Worm (Caenorhabditis elegans) whole organism, early embryonic: ENCODE results near the gene K02E10.4.

Experiments used
- B0310.2 ChIP-seq: sonication (generic microtip); optimal IDR thresholded peaks from 2 replicates; lab custom pipeline; 2016; ENCODE audit warnings: mild to moderate bottlenecking, missing genetic modification characterization, missing compliant biosample characterization
- F13C5.2 ChIP-seq: sonication (generic microtip); optimal IDR thresholded peaks from 2 replicates; lab custom pipeline; 2017; ENCODE audit warnings: mild to moderate bottlenecking, missing genetic modification characterization, inconsistent platforms, missing compliant biosample characterization
- aly-1 ChIP-seq: sonication (generic microtip); optimal IDR thresholded peaks from 2 replicates; lab custom pipeline; 2016; ENCODE audit warnings: missing genetic modification characterization, missing compliant biosample characterization
- ama-1 ChIP-seq: fragments of 150-350 bp; optimal IDR thresholded peaks from 2 replicates; lab custom pipeline; 2014
- ceh-13 ChIP-seq: fragments of 200-800 bp; sonication (Bioruptor generic); optimal IDR thresholded peaks from 2 replicates; lab custom pipeline; 2018; ENCODE audit warnings: mild to moderate bottlenecking, missing genetic modification characterization, missing compliant biosample characterization
- ceh-36 ChIP-seq: sonication (generic microtip); optimal IDR thresholded peaks from 2 replicates; lab custom pipeline; 2016; ENCODE audit warnings: missing genetic modification characterization, inconsistent platforms, missing compliant biosample characterization
- ets-7 ChIP-seq: sonication (generic microtip); optimal IDR thresholded peaks from 2 replicates; lab custom pipeline; 2016; ENCODE audit warnings: missing genotype, missing genetic modification characterization, missing compliant biosample characterization
- flt-1 ChIP-seq: fragments of 200-800 bp; sonication (Bioruptor generic); IDR thresholded peaks from 2 replicates; pipeline ENCODE4 v1.3.6; 2022; ENCODE audit warnings: missing genetic modification characterization, missing compliant biosample characterization
- hmbx-1 ChIP-seq: sonication (generic microtip); optimal IDR thresholded peaks from 2 replicates; lab custom pipeline; 2016; ENCODE audit warnings: mild to moderate bottlenecking, missing genetic modification characterization, missing compliant biosample characterization
- hmg-4 ChIP-seq: fragments of 200-800 bp; sonication (Bioruptor generic); optimal IDR thresholded peaks from 2 replicates; lab custom pipeline; 2018; ENCODE audit warnings: mild to moderate bottlenecking, missing genetic modification characterization, missing compliant biosample characterization
- hnd-1 ChIP-seq: sonication (generic microtip); optimal IDR thresholded peaks from 2 replicates; lab custom pipeline; 2016; ENCODE audit warnings: missing genetic modification characterization, missing compliant biosample characterization
- pes-1 ChIP-seq: fragments of 200-800 bp; sonication (Bioruptor generic); IDR thresholded peaks from 2 replicates; pipeline ENCODE4 v1.3.6; 2022; ENCODE audit warnings: missing genetic modification reagents, missing genetic modification characterization, missing compliant biosample characterization
- scrt-1 ChIP-seq: fragments of 200-800 bp; sonication (Bioruptor generic); IDR thresholded peaks from 2 replicates; pipeline ENCODE4 v1.3.6; 2022; ENCODE audit warnings: missing genetic modification characterization, missing compliant biosample characterization
- sea-1 ChIP-seq: fragments of 200-800 bp; sonication (Bioruptor generic); conservative IDR thresholded peaks from 2 replicates; pipeline ENCODE4 v1.3.6; 2022; ENCODE audit warnings: missing genetic modification characterization, missing compliant biosample characterization
- tbx-11 ChIP-seq: fragments of 200-800 bp; sonication (Bioruptor generic); IDR thresholded peaks from 2 replicates; pipeline ENCODE4 v1.3.6; 2022; ENCODE audit warnings: missing genetic modification characterization, missing compliant biosample characterization
- tbx-37 ChIP-seq: fragments of 200-800 bp; sonication (Bioruptor generic); conservative IDR thresholded peaks from 2 replicates; pipeline ENCODE4 v1.3.6; 2022; ENCODE audit warnings: missing genetic modification reagents, missing genetic modification characterization, missing compliant biosample characterization
- tra-4 ChIP-seq: sonication (generic microtip); optimal IDR thresholded peaks from 2 replicates; lab custom pipeline; 2017; ENCODE audit warnings: missing genetic modification characterization, missing compliant biosample characterization

The K02E10.4 gene

ce11 chrX:2483078-2483477 is at the start of gene K02E10.4:
TSS of gene K02E10.4 (plus strand) at chrX:2483263.
- TF ChIP-seq B0310.2 (tag; lab: Kevin White, UChicago), result no peak

ce11 chrX:2433805-2434204 is 49.3 kb upstream of the K02E10.4 start:
- TF ChIP-seq B0310.2 (tag; lab: Kevin White, UChicago) (peak; percentile 41), ceh-36 (tag; lab: Kevin White, UChicago) (no peak)

- TF ChIP-seq ama-1 (lab: Kevin White, UChicago) (no peak), F13C5.2 (no peak), scrt-1 (no peak), pes-1 (GFP tag; lab: Robert Waterston, UW) (no peak), ceh-36 (tag; lab: Kevin White, UChicago) (no peak), ets-7 (tag; lab: Kevin White, UChicago) (no peak), hnd-1 (tag; lab: Kevin White, UChicago) (no peak), B0310.2 (tag; lab: Kevin White, UChicago) (no peak), tbx-11 (GFP tag; lab: Robert Waterston, UW) (no peak), tbx-37 (GFP tag; lab: Robert Waterston, UW) (no peak)
These were observed 47.7 kb upstream of the K02E10.4 start for ce11 chrX:2435353-2435752.

- no peak for TF ChIP-seq pes-1 (GFP tag; lab: Robert Waterston, UW)
These were observed 44.2 kb upstream of the K02E10.4 start, which contains the start of gene gid-2 for ce11 chrX:2438857-2439256. TSS of gene gid-2 (minus strand) at chrX:2438957.

- no peak for TF ChIP-seq hnd-1 (tag; lab: Kevin White, UChicago)
- no peak for TF ChIP-seq hmbx-1
- no peak for TF ChIP-seq pes-1 (GFP tag; lab: Robert Waterston, UW)
- TF ChIP-seq aly-1 (tag; lab: Kevin White, UChicago), result no peak
These were observed 43.8 kb upstream of the K02E10.4 start for ce11 chrX:2439309-2439708.

- no peak for TF ChIP-seq pes-1 (GFP tag; lab: Robert Waterston, UW)
- no peak for TF ChIP-seq tbx-11 (GFP tag; lab: Robert Waterston, UW)
- no peak for TF ChIP-seq ceh-13 (GFP tag; lab: Kevin White, UChicago)
- no peak for TF ChIP-seq sea-1 (GFP tag; lab: Robert Waterston, UW)
- no peak for TF ChIP-seq flt-1 (GFP tag; lab: Robert Waterston, UW)
- no peak for TF ChIP-seq hmg-4 (GFP tag; lab: Kevin White, UChicago)
- no peak for TF ChIP-seq aly-1 (tag; lab: Kevin White, UChicago)
- no peak for TF ChIP-seq F13C5.2
These were observed 43.3 kb upstream of the K02E10.4 start for ce11 chrX:2439728-2440127.

ce11 chrX:2441163-2441562 is 41.9 kb upstream of the K02E10.4 start:
- no peak for TF ChIP-seq aly-1 (tag; lab: Kevin White, UChicago)
- no peak for TF ChIP-seq ceh-36 (tag; lab: Kevin White, UChicago)
- TF ChIP-seq hmbx-1, result no peak
- no peak for TF ChIP-seq tbx-37 (GFP tag; lab: Robert Waterston, UW)
- no peak for TF ChIP-seq F13C5.2
- no peak for TF ChIP-seq hnd-1 (tag; lab: Kevin White, UChicago)

- TF ChIP-seq tbx-11 (GFP tag; lab: Robert Waterston, UW) (no peak), ets-7 (tag; lab: Kevin White, UChicago) (no peak), tbx-37 (GFP tag; lab: Robert Waterston, UW) (no peak), hmg-4 (GFP tag; lab: Kevin White, UChicago) (no peak), aly-1 (tag; lab: Kevin White, UChicago) (no peak), flt-1 (GFP tag; lab: Robert Waterston, UW) (no peak), tra-4 (tag; lab: Kevin White, UChicago) (no peak), ceh-13 (GFP tag; lab: Kevin White, UChicago) (no peak), sea-1 (GFP tag; lab: Robert Waterston, UW) (no peak), ceh-36 (tag; lab: Kevin White, UChicago) (no peak), ama-1 (lab: Kevin White, UChicago) (no peak), hmbx-1 (no peak), scrt-1 (no peak), F13C5.2 (no peak), pes-1 (GFP tag; lab: Robert Waterston, UW) (no peak)
These were observed 39.8 kb upstream of the K02E10.4 start, which contains the start of gene T07D1.3 for ce11 chrX:2443304-2443703. TSS of gene T07D1.3 (minus strand) at chrX:2443404.

ce11 chrX:2446185-2446584 is 36.9 kb upstream of the K02E10.4 start:
- no peak for TF ChIP-seq B0310.2 (tag; lab: Kevin White, UChicago)

ce11 chrX:2447214-2447613 is 35.8 kb upstream of the K02E10.4 start:
- TF ChIP-seq B0310.2 (tag; lab: Kevin White, UChicago) (peak; percentile 10), ceh-13 (GFP tag; lab: Kevin White, UChicago) (no peak), tbx-37 (GFP tag; lab: Robert Waterston, UW) (no peak)
